Fruit fly (Drosophila melanogaster) whole organism, adult: ENCODE data around the gene CG1575.

Experiments used
- CG11617 ChIP-seq: fragments of 200-800 bp; sonication (Bioruptor generic); optimal IDR thresholded peaks from 2 replicates; lab custom pipeline; 2017; ENCODE audit warnings: mild to moderate bottlenecking, missing biosample characterization, missing genetic modification reagents, missing genetic modification characterization
- CG14711 ChIP-seq: fragments of 200-800 bp; sonication (Bioruptor generic); optimal IDR thresholded peaks from 2 replicates; lab custom pipeline; 2018; ENCODE audit warnings: missing biosample characterization, mild to moderate bottlenecking, missing genetic modification characterization, moderate library complexity
- CG1620 ChIP-seq: fragments of 200-800 bp; sonication (Bioruptor generic); optimal IDR thresholded peaks from 2 replicates; lab custom pipeline; 2016; ENCODE audit warnings: missing biosample characterization, missing genetic modification characterization
- CG33017 ChIP-seq: fragments of 200-800 bp; sonication (Bioruptor generic); optimal IDR thresholded peaks from 2 replicates; lab custom pipeline; 2018; ENCODE audit warnings: missing biosample characterization, mild to moderate bottlenecking, missing genetic modification characterization, moderate library complexity
- CG5204 ChIP-seq: fragments of 200-800 bp; sonication (Bioruptor generic); optimal IDR thresholded peaks from 2 replicates; lab custom pipeline; 2016; ENCODE audit warnings: missing biosample characterization, missing genetic modification characterization
- CG7045 ChIP-seq: fragments of 200-800 bp; sonication (Bioruptor generic); optimal IDR thresholded peaks from 2 replicates; lab custom pipeline; 2017; ENCODE audit warnings: missing biosample characterization, mild to moderate bottlenecking, missing genetic modification characterization
- kay ChIP-seq: fragments of 200-800 bp; sonication (Bioruptor generic); peaks from one replicate; lab custom pipeline; 2016; ENCODE audit warnings: missing biosample characterization, missing genetic modification characterization, borderline replicate concordance
- pad ChIP-seq: fragments of 200-800 bp; sonication (Bioruptor generic); optimal IDR thresholded peaks from 3 replicates; lab custom pipeline; 2017; ENCODE audit warnings: missing biosample characterization, missing genetic modification characterization, mild to moderate bottlenecking, moderate library complexity, missing genetic modification reagents
- tj ChIP-seq: fragments of 200-800 bp; sonication (Bioruptor generic); optimal IDR thresholded peaks from 3 replicates; lab custom pipeline; 2017; ENCODE audit warnings: missing biosample characterization, mild to moderate bottlenecking, missing genetic modification characterization, moderate library complexity

dm6 chrX:8152718-8153117 lies 35.9 kb downstream of the CG1575 start, which contains the start of gene CG18262:
- no peak for TF ChIP-seq CG14711
- no peak for TF ChIP-seq CG7045 (GFP tag; lab: Kevin White, UChicago)
- no peak for TF ChIP-seq CG11617 (GFP tag; lab: Kevin White, UChicago)
- no peak for TF ChIP-seq CG33017
- TF ChIP-seq pad (GFP tag; lab: Kevin White, UChicago): peak; percentile 56
- no peak for TF ChIP-seq kay (GFP tag; lab: Kevin White, UChicago)
- TF ChIP-seq tj (GFP tag; lab: Kevin White, UChicago): no peak
- peak; percentile 54 for TF ChIP-seq CG1620 (GFP tag; lab: Kevin White, UChicago)
- no peak for TF ChIP-seq CG5204
